Worm (Caenorhabditis elegans): ENCODE results near the gene wago-5.

DNA sequence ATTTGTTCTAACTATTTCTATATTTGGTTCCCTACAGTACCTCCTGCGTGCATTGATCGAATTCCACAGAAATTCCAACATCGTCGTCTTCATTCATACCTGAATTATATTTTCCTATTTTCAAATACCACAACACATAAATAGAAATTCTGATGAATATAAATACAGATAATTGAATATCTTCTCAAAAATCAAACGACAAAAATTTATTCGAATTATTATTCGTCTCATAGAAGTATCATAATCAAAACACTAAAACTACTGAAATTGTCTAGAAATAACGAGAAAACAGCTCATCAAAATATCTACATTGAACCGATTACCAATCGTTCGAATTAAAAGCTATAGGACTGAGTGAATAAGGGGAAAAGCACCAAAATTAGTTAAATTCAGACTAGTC, 17.9 kb upstream of the wago-5 start, which contains the start of gene gtap-1:
- TF ChIP-seq him-1 (tag; optimal IDR thresholded peaks at IDR 0.05): no peak
- TF ChIP-seq W03F9.2 (tag; optimal IDR thresholded peaks at IDR 0.05): no peak
